Worm (Caenorhabditis elegans) whole organism, L2 larva: ENCODE measurements around the gene F53F4.4.

Experiments used
- C34F6.9 ChIP-seq: fragments of 150-350 bp; optimal IDR thresholded peaks from 2 replicates; lab custom pipeline; 2014; ENCODE audit warnings: missing biosample characterization, missing genetic modification characterization
- F13H6.1 ChIP-seq: sonication (generic microtip); optimal IDR thresholded peaks from 2 replicates; lab custom pipeline; 2016; ENCODE audit warnings: missing genetic modification characterization, missing compliant biosample characterization
- Y55F3AM.14 ChIP-seq: fragments of 200-800 bp; sonication (Bioruptor generic); optimal IDR thresholded peaks from 2 replicates; lab custom pipeline; 2018; ENCODE audit warnings: mild to moderate bottlenecking, missing genetic modification characterization, missing compliant biosample characterization
- ceh-82 ChIP-seq: fragments of 150-350 bp; optimal IDR thresholded peaks from 2 replicates; lab custom pipeline; 2014; ENCODE audit warnings: missing biosample characterization, missing genetic modification characterization
- dmd-4 ChIP-seq: sonication (generic microtip); optimal IDR thresholded peaks from 2 replicates; lab custom pipeline; 2017; ENCODE audit warnings: missing biosample characterization, missing genetic modification characterization
- elt-1 ChIP-seq: fragments of 150-350 bp; optimal IDR thresholded peaks from 2 replicates; lab custom pipeline; 2014; ENCODE audit warnings: missing biosample characterization, missing genetic modification characterization
- elt-3 ChIP-seq: sonication (generic microtip); optimal IDR thresholded peaks from 2 replicates; lab custom pipeline; 2017; ENCODE audit warnings: missing biosample characterization, missing genetic modification characterization
- lin-39 ChIP-seq: fragments of 150-350 bp; optimal IDR thresholded peaks from 2 replicates; lab custom pipeline; 2014; ENCODE audit warnings: missing biosample characterization, missing genetic modification reagents, missing genetic modification characterization
- mab-5 ChIP-seq: fragments of 150-350 bp; optimal IDR thresholded peaks from 2 replicates; lab custom pipeline; 2014; ENCODE audit warnings: missing biosample characterization, missing genetic modification characterization
- mdl-1 ChIP-seq, 2 experiments: fragments of 150-350 bp in 1 of 2; sonication (generic microtip) in 1 of 2; optimal IDR thresholded peaks; 2 replicates each; lab custom pipeline; 2017; ENCODE audit warnings: missing biosample characterization in 2 of 2, missing genetic modification characterization in 2 of 2
- nhr-10 ChIP-seq: sonication (generic microtip); optimal IDR thresholded peaks from 2 replicates; lab custom pipeline; 2017; ENCODE audit warnings: missing biosample characterization, missing genetic modification characterization
- nhr-11 ChIP-seq: fragments of 150-350 bp; optimal IDR thresholded peaks from 2 replicates; lab custom pipeline; 2014; ENCODE audit warnings: missing biosample characterization, missing genetic modification characterization
- nhr-12 ChIP-seq: fragments of 150-350 bp; optimal IDR thresholded peaks from 2 replicates; lab custom pipeline; 2014; ENCODE audit warnings: missing biosample characterization, missing genetic modification characterization
- nhr-129 ChIP-seq: fragments of 150-350 bp; optimal IDR thresholded peaks from 2 replicates; lab custom pipeline; 2014; ENCODE audit warnings: missing biosample characterization, missing genetic modification characterization
- unc-39 ChIP-seq: fragments of 150-350 bp; optimal IDR thresholded peaks from 2 replicates; lab custom pipeline; 2014; ENCODE audit warnings: missing biosample characterization, missing genetic modification characterization
- unc-55 ChIP-seq: fragments of 150-350 bp; sonication (generic microtip); optimal IDR thresholded peaks from 3 replicates; lab custom pipeline; 2014; ENCODE audit warnings: missing biosample characterization, missing genetic modification reagents, missing genetic modification characterization

F53F4.4 gene

DNA sequence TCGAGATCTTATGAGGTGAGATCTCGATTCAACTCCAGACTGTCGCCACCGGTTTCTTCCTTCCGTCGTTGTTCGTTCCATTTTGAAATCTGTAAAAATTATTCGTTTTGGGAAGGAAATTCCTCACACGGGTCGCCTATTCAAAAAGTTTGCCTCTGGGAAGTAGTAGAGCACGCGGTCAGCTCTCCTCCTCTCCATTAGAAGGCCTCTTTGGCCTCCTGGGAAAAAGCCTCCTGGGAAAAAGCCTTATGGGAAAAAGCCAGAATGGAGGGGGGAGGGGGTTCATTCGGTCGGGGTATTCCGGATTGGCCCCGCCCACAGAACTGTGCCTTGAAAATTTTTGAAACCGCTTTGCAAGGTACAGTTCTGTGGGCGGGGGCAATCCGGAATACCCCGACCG, 54.4 kb downstream of the F53F4.4 start:
- no peak for TF ChIP-seq lin-39 (tag; lab: Kevin White, UChicago)
- no peak for TF ChIP-seq ceh-82 (tag; lab: Kevin White, UChicago)
- no peak for TF ChIP-seq C34F6.9 (tag; lab: Kevin White, UChicago)
- TF ChIP-seq nhr-11 (tag; lab: Kevin White, UChicago) = no peak
- TF ChIP-seq Y55F3AM.14 (GFP tag; lab: Kevin White, UChicago) = no peak
- TF ChIP-seq elt-1 (tag; lab: Kevin White, UChicago) = no peak
- TF ChIP-seq nhr-10 (tag; lab: Kevin White, UChicago) = no peak
- no peak for TF ChIP-seq mab-5 (tag; lab: Kevin White, UChicago)
- TF ChIP-seq dmd-4 (tag; lab: Kevin White, UChicago) = no peak
- TF ChIP-seq elt-3 (tag; lab: Kevin White, UChicago) = no peak
- no peak for TF ChIP-seq nhr-12
- no peak for TF ChIP-seq mdl-1 (tag; optimal IDR thresholded peaks at IDR 0.05; lab: Kevin White, UChicago)
- no peak for TF ChIP-seq unc-39 (tag; lab: Kevin White, UChicago)
- TF ChIP-seq nhr-129 (tag; lab: Kevin White, UChicago) = no peak
- no peak for TF ChIP-seq unc-55 (GFP tag; lab: Kevin White, UChicago)
- no peak for TF ChIP-seq F13H6.1 (tag; lab: Kevin White, UChicago)
